Worm (Caenorhabditis elegans) whole organism, young adult: ENCODE results near the gene C12D8.13.

Experiments used
- B0035.1 ChIP-seq: sonication (generic microtip); optimal IDR thresholded peaks from 2 replicates; lab custom pipeline; 2016; ENCODE audit warnings: missing genetic modification characterization, mild to moderate bottlenecking, missing compliant biosample characterization, missing genotype, missing genetic modification reagents
- B0261.1 ChIP-seq: sonication (generic microtip); optimal IDR thresholded peaks from 2 replicates; lab custom pipeline; 2016; ENCODE audit warnings: mild to moderate bottlenecking, missing genetic modification characterization, moderate library complexity, missing compliant biosample characterization
- F49E8.2 ChIP-seq: sonication (generic microtip); optimal IDR thresholded peaks from 3 replicates; lab custom pipeline; 2017; ENCODE audit warnings: missing genetic modification characterization, mild to moderate bottlenecking, missing compliant biosample characterization, antibody characterized with exemption, moderate library complexity; ENCODE audit not compliant: insufficient read depth
- T07F8.4 ChIP-seq: sonication (generic microtip); optimal IDR thresholded peaks from 2 replicates; lab custom pipeline; 2016; ENCODE audit warnings: mild to moderate bottlenecking, missing genetic modification characterization, moderate library complexity, missing compliant biosample characterization
- T26A5.8 ChIP-seq: sonication (generic microtip); optimal IDR thresholded peaks from 2 replicates; lab custom pipeline; 2016; ENCODE audit warnings: missing genetic modification characterization, missing compliant biosample characterization
- Y67H2A.10 ChIP-seq: fragments of 200-800 bp; sonication (Bioruptor generic); conservative IDR thresholded peaks from 2 replicates; pipeline ENCODE4 v1.3.6; 2022; ENCODE audit warnings: missing genetic modification reagents, missing genetic modification characterization, missing compliant biosample characterization
- Y95B8A.8 ChIP-seq: fragments of 200-800 bp; sonication (Bioruptor generic); IDR thresholded peaks from 2 replicates; pipeline ENCODE4 v1.3.6; 2022; ENCODE audit warnings: missing genetic modification reagents, missing genetic modification characterization, missing compliant biosample characterization
- ZK185.1 ChIP-seq: sonication (generic microtip); optimal IDR thresholded peaks from 2 replicates; lab custom pipeline; 2016; ENCODE audit warnings: mild to moderate bottlenecking, missing genetic modification characterization, missing compliant biosample characterization; ENCODE audit not compliant: poor library complexity, severe bottlenecking
- aptf-2 ChIP-seq: fragments of 200-800 bp; sonication (Bioruptor generic); conservative IDR thresholded peaks from 2 replicates; pipeline ENCODE4 v1.3.6; 2022; ENCODE audit warnings: missing genetic modification reagents, missing genetic modification characterization, missing compliant biosample characterization
- attf-3 ChIP-seq: fragments of 200-800 bp; sonication (Bioruptor generic); conservative IDR thresholded peaks from 2 replicates; pipeline ENCODE4 v1.3.6; 2022; ENCODE audit warnings: missing genetic modification reagents, missing genetic modification characterization, missing compliant biosample characterization
- attf-6 ChIP-seq: fragments of 200-800 bp; sonication (Bioruptor generic); IDR thresholded peaks from 2 replicates; pipeline ENCODE4 v1.3.6; 2022; ENCODE audit warnings: missing genetic modification reagents, missing genetic modification characterization, missing compliant biosample characterization
- bed-2 ChIP-seq: fragments of 200-800 bp; sonication (Bioruptor generic); IDR thresholded peaks from 2 replicates; pipeline ENCODE4 v1.3.6; 2022; ENCODE audit warnings: missing genetic modification reagents, missing genetic modification characterization, missing compliant biosample characterization
- cebp-2 ChIP-seq: fragments of 200-800 bp; sonication (Bioruptor generic); IDR thresholded peaks from 2 replicates; pipeline ENCODE4 v1.3.6; 2022; ENCODE audit warnings: missing genetic modification characterization, missing compliant biosample characterization
- ceh-40 ChIP-seq: fragments of 200-800 bp; sonication (Bioruptor generic); IDR thresholded peaks from 2 replicates; pipeline ENCODE4 v1.3.6; 2022; ENCODE audit warnings: missing genetic modification characterization, missing compliant biosample characterization
- ceh-58 ChIP-seq: fragments of 200-800 bp; sonication (Bioruptor generic); IDR thresholded peaks from 2 replicates; pipeline ENCODE4 v1.3.6; 2022; ENCODE audit warnings: missing genetic modification characterization, missing compliant biosample characterization
- ceh-91 ChIP-seq: fragments of 200-800 bp; sonication (Bioruptor generic); IDR thresholded peaks from 2 replicates; pipeline ENCODE4 v1.3.6; 2022; ENCODE audit warnings: missing genetic modification reagents, missing genetic modification characterization, missing compliant biosample characterization
- dpff-1 ChIP-seq: sonication (generic microtip); optimal IDR thresholded peaks from 2 replicates; lab custom pipeline; 2017; ENCODE audit warnings: mild to moderate bottlenecking, missing genetic modification characterization, missing compliant biosample characterization
- dpl-1 ChIP-seq: fragments of 150-350 bp; optimal IDR thresholded peaks from 2 replicates; lab custom pipeline; 2014; ENCODE audit warnings: missing biosample characterization, missing genetic modification reagents, missing genetic modification characterization
- egl-18 ChIP-seq: fragments of 200-800 bp; sonication (Bioruptor generic); IDR thresholded peaks from 2 replicates; pipeline ENCODE4 v1.3.6; 2022; ENCODE audit warnings: missing genetic modification reagents, missing genetic modification characterization, missing compliant biosample characterization
- egrh-3 ChIP-seq: fragments of 200-800 bp; sonication (Bioruptor generic); IDR thresholded peaks from 2 replicates; pipeline ENCODE4 v1.3.6; 2022; ENCODE audit warnings: missing genetic modification reagents, missing genetic modification characterization, missing compliant biosample characterization
- ekl-4 ChIP-seq: fragments of 200-800 bp; sonication (Bioruptor generic); IDR thresholded peaks from 2 replicates; pipeline ENCODE4 v1.3.6; 2022; ENCODE audit warnings: missing genetic modification reagents, missing genetic modification characterization, missing compliant biosample characterization
- fkh-3 ChIP-seq: sonication (generic microtip); optimal IDR thresholded peaks from 2 replicates; lab custom pipeline; 2016; ENCODE audit warnings: mild to moderate bottlenecking, missing genetic modification characterization, missing compliant biosample characterization
- let-526 ChIP-seq: fragments of 200-800 bp; sonication (Bioruptor generic); IDR thresholded peaks from 2 replicates; pipeline ENCODE4 v1.3.6; 2022; ENCODE audit warnings: missing genetic modification reagents, missing genetic modification characterization, missing compliant biosample characterization
- let-607 ChIP-seq, 2 experiments: fragments of 200-800 bp in 1 of 2; sonication (Bioruptor generic) in 1 of 2; sonication (generic microtip) in 1 of 2; optimal IDR thresholded peaks; 2 replicates each; lab custom pipeline; 2016 to 2018; ENCODE audit warnings: mild to moderate bottlenecking in 2 of 2, missing compliant biosample characterization in 2 of 2, missing genetic modification characterization in 2 of 2, moderate library complexity in 2 of 2, missing genotype in 1 of 2
- lsl-1 ChIP-seq: fragments of 200-800 bp; sonication (Bioruptor generic); optimal IDR thresholded peaks from 2 replicates; lab custom pipeline; 2018; ENCODE audit warnings: mild to moderate bottlenecking, missing genetic modification characterization, moderate library complexity, missing compliant biosample characterization
- madf-10 ChIP-seq: sonication (generic microtip); optimal IDR thresholded peaks from 2 replicates; lab custom pipeline; 2016; ENCODE audit warnings: mild to moderate bottlenecking, missing genetic modification characterization, missing compliant biosample characterization
- madf-6 ChIP-seq: fragments of 200-800 bp; sonication (Bioruptor generic); IDR thresholded peaks from 2 replicates; pipeline ENCODE4 v1.3.6; 2022; ENCODE audit warnings: missing genetic modification reagents, missing genetic modification characterization, missing compliant biosample characterization
- nfya-1 ChIP-seq: sonication (generic microtip); optimal IDR thresholded peaks from 2 replicates; lab custom pipeline; 2017; ENCODE audit warnings: antibody characterized with exemption, missing compliant biosample characterization, missing genetic modification characterization, borderline replicate concordance; ENCODE audit not compliant: insufficient read depth
- nfya-2 ChIP-seq: fragments of 200-800 bp; sonication (Bioruptor generic); IDR thresholded peaks from 2 replicates; pipeline ENCODE4 v1.3.6; 2022; ENCODE audit warnings: missing genetic modification reagents, missing genetic modification characterization, missing compliant biosample characterization
- nfyb-1 ChIP-seq: fragments of 200-800 bp; sonication (Bioruptor generic); IDR thresholded peaks from 2 replicates; pipeline ENCODE4 v1.3.6; 2022; ENCODE audit warnings: missing genetic modification reagents, missing genetic modification characterization, missing compliant biosample characterization
- nhr-120 ChIP-seq: fragments of 200-800 bp; sonication (Bioruptor generic); IDR thresholded peaks from 2 replicates; pipeline ENCODE4 v1.3.6; 2022; ENCODE audit warnings: missing genetic modification characterization, missing compliant biosample characterization
- nhr-80 ChIP-seq: sonication (generic microtip); optimal IDR thresholded peaks from 2 replicates; lab custom pipeline; 2016; ENCODE audit warnings: missing genetic modification characterization, missing compliant biosample characterization
- rec-8 ChIP-seq, 2 experiments: sonication (generic microtip); optimal IDR thresholded peaks; 2 replicates each; lab custom pipeline; 2016; ENCODE audit warnings: mild to moderate bottlenecking in 2 of 2, missing genetic modification characterization in 2 of 2, missing genetic modification reagents in 2 of 2, missing genotype in 2 of 2, missing biosample characterization in 1 of 2, missing compliant biosample characterization in 1 of 2, moderate library complexity in 1 of 2
- repo-1 ChIP-seq: sonication (generic microtip); optimal IDR thresholded peaks from 2 replicates; lab custom pipeline; 2017; ENCODE audit warnings: mild to moderate bottlenecking, missing genetic modification characterization, missing compliant biosample characterization
- snpc-1.1 ChIP-seq: sonication (generic microtip); optimal IDR thresholded peaks from 2 replicates; lab custom pipeline; 2017; ENCODE audit warnings: missing genetic modification characterization, mild to moderate bottlenecking, missing compliant biosample characterization, antibody characterized with exemption, moderate library complexity, missing genotype, missing genetic modification reagents; ENCODE audit not compliant: insufficient read depth
- snpc-1.3 ChIP-seq: sonication (generic microtip); optimal IDR thresholded peaks from 2 replicates; lab custom pipeline; 2017; ENCODE audit warnings: missing genetic modification characterization, mild to moderate bottlenecking, missing compliant biosample characterization, antibody characterized with exemption, moderate library complexity, missing genotype, missing genetic modification reagents; ENCODE audit not compliant: insufficient read depth
- snpc-4 ChIP-seq, 5 experiments: fragments of 150-350 bp in 1 of 5; sonication (generic microtip) in 4 of 5; optimal IDR thresholded peaks; 2 replicates each; lab custom pipeline; 2014 to 2018; ENCODE audit warnings: missing genetic modification characterization in 5 of 5, missing biosample characterization in 3 of 5, antibody characterized with exemption in 2 of 5, mild to moderate bottlenecking in 2 of 5, missing compliant biosample characterization in 2 of 5, missing genotype in 2 of 5, moderate library complexity in 2 of 5, missing genetic modification reagents in 1 of 5
- unc-130 ChIP-seq: sonication (generic microtip); optimal IDR thresholded peaks from 2 replicates; lab custom pipeline; 2016; ENCODE audit warnings: missing genetic modification reagents, missing genetic modification characterization, missing compliant biosample characterization
- unc-62 ChIP-seq: fragments of 150-350 bp; optimal IDR thresholded peaks from 2 replicates; lab custom pipeline; 2014; ENCODE audit warnings: missing biosample characterization, missing genetic modification reagents, missing genetic modification characterization

The C12D8.13 gene

ce11 chrV:10191242-10191641, 29.3 kb downstream of the C12D8.13 start:
- no peak for TF ChIP-seq lsl-1
- peak; percentile 23 for TF ChIP-seq nhr-80

- peak in 1 of 2 experiments; percentile 16 for TF ChIP-seq let-607 (tag; optimal IDR thresholded peaks at IDR 0.05; lab: Kevin White, UChicago)
- no peak for TF ChIP-seq madf-10 (tag; lab: Kevin White, UChicago)
- peak; percentile 69 for TF ChIP-seq nhr-80
These were observed 30.4 kb downstream of the C12D8.13 start, which contains the start of gene ZK856.5 for ce11 chrV:10190081-10190556. Gene ZK856.5, minus strand, starts transcription at chrV:10190131.

ce11 chrV:10185719-10186118, 34.8 kb downstream of the C12D8.13 start, which contains the start of gene ZK856.18:
Gene ZK856.18, minus strand, starts transcription at chrV:10186007.
- no peak for TF ChIP-seq B0261.1 (tag; lab: Kevin White, UChicago)
- no peak for TF ChIP-seq ceh-40
- TF ChIP-seq madf-6 (GFP tag; lab: Robert Waterston, UW), result no peak
- TF ChIP-seq F49E8.2 (tag; lab: Kevin White, UChicago), result no peak
- TF ChIP-seq B0035.1, result no peak
- TF ChIP-seq ekl-4 (GFP tag; lab: Robert Waterston, UW), result no peak
- no peak for TF ChIP-seq snpc-1.1 (tag; lab: Kevin White, UChicago)
- TF ChIP-seq snpc-4 (GFP tag; optimal IDR thresholded peaks at IDR 0.05; lab: Kevin White, UChicago), result no peak
- TF ChIP-seq snpc-4 (tag; optimal IDR thresholded peaks at IDR 0.05; lab: Kevin White, UChicago), result no peak
- no peak for TF ChIP-seq unc-130
- no peak for TF ChIP-seq rec-8 (tag; optimal IDR thresholded peaks at IDR 0.05; lab: Kevin White, UChicago)
- no peak for TF ChIP-seq aptf-2
- no peak for TF ChIP-seq nfya-1 (tag; lab: Kevin White, UChicago)
- no peak for TF ChIP-seq nfya-2 (GFP tag; lab: Robert Waterston, UW)
- no peak for TF ChIP-seq T07F8.4

ce11 chrV:10183810-10184209, 36.7 kb downstream of the C12D8.13 start:
- no peak for TF ChIP-seq ceh-91 (GFP tag; lab: Robert Waterston, UW)
- TF ChIP-seq ceh-58 (GFP tag; lab: Robert Waterston, UW), result no peak

ce11 chrV:10182984-10183383, 37.5 kb downstream of the C12D8.13 start, which contains the start of gene ZK856.4:
Gene ZK856.4, plus strand, starts transcription at chrV:10183284.
- no peak for TF ChIP-seq fkh-3
- TF ChIP-seq attf-3 (GFP tag; lab: Robert Waterston, UW), result no peak
- no peak for TF ChIP-seq egl-18 (GFP tag; lab: Robert Waterston, UW)
- TF ChIP-seq B0261.1 (tag; lab: Kevin White, UChicago), result no peak
- TF ChIP-seq attf-6 (GFP tag; lab: Robert Waterston, UW), result no peak
- no peak for TF ChIP-seq dpff-1 (tag; lab: Kevin White, UChicago)
- no peak for TF ChIP-seq Y95B8A.8 (GFP tag; lab: Robert Waterston, UW)

- TF ChIP-seq let-526 (GFP tag; lab: Robert Waterston, UW) (no peak), nfyb-1 (GFP tag; lab: Robert Waterston, UW) (no peak), nhr-120 (GFP tag; lab: Robert Waterston, UW) (no peak), Y67H2A.10 (GFP tag; lab: Robert Waterston, UW) (no peak), dpl-1 (GFP tag; lab: Kevin White, UChicago) (no peak), egrh-3 (GFP tag; lab: Robert Waterston, UW) (no peak), ZK185.1 (tag; lab: Kevin White, UChicago) (no peak), cebp-2 (GFP tag; lab: Robert Waterston, UW) (no peak), T26A5.8 (tag; lab: Kevin White, UChicago) (no peak), bed-2 (GFP tag; lab: Robert Waterston, UW) (no peak), unc-62 (GFP tag; lab: Kevin White, UChicago) (no peak), repo-1 (tag; lab: Kevin White, UChicago) (no peak), snpc-1.3 (no peak), Y95B8A.8 (GFP tag; lab: Robert Waterston, UW) (no peak)
These were observed 41.3 kb downstream of the C12D8.13 start, which contains the start of gene cul-5 for ce11 chrV:10179235-10179634. Gene cul-5, plus strand, starts transcription at chrV:10179535.
